Fruit fly (Drosophila melanogaster) whole organism, larva: ENCODE measurements around the gene Cka.

ENCODE experiments used
- noc ChIP-seq: fragments of 200-800 bp; sonication (Bioruptor generic); optimal IDR thresholded peaks from 3 replicates; lab custom pipeline; 2019; ENCODE audit warnings: missing biosample characterization, mild to moderate bottlenecking, missing genetic modification characterization, moderate library complexity

Cka gene

DNA sequence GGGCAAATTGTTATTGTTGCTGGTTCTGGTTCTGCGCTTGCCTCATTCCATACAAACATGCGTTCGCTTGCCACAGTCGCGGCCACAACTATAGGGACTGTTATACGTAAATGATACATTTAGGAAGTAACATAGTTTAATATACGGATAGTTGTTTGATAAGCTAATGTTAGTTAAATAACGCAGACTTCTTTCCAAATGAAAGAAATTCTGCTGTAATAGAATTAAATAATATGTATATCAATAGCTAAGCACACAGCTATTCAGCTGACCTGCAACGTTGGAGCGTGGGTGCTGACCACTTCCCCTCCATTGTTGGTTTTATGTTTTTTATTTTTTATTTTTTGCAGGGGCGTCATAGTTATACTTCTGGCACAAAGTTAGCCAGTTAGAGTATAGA lies 4.2 kb downstream of the Cka start:
- peak; percentile 47 for TF ChIP-seq noc (tag; lab: Kevin White, UChicago)

- TF ChIP-seq noc (tag; lab: Kevin White, UChicago), result no peak
Observed at dm6 chr2L:8039688-8040087, 9.2 kb downstream of the Cka start, which contains the start of gene CG7367. TSS of gene CG7367 (minus strand) at chr2L:8039788.

DNA sequence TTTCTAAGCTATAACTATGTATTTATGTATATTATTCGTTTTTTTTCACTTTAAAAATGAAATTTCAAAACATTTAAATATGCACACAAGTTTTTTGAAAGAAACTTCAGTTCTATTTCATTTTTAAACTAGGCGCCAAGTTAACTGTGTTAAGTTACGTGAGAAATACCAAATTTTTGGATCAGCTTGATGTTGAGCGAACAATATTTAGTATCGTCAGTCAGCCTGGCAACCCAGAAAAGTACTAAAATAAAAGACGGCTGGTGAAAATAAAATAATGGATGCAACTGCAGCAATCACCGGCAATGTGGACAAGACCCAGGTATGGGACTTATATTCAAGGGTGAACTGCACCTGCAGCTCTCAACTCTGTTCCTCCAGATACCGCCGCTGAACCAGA lies 10.4 kb downstream of the Cka start, which contains the start of gene CCDC53:
Gene CCDC53 (plus strand): TSS at position 235 of the 400 bp plus-strand sequence.
- no peak for TF ChIP-seq noc (tag; lab: Kevin White, UChicago)

DNA sequence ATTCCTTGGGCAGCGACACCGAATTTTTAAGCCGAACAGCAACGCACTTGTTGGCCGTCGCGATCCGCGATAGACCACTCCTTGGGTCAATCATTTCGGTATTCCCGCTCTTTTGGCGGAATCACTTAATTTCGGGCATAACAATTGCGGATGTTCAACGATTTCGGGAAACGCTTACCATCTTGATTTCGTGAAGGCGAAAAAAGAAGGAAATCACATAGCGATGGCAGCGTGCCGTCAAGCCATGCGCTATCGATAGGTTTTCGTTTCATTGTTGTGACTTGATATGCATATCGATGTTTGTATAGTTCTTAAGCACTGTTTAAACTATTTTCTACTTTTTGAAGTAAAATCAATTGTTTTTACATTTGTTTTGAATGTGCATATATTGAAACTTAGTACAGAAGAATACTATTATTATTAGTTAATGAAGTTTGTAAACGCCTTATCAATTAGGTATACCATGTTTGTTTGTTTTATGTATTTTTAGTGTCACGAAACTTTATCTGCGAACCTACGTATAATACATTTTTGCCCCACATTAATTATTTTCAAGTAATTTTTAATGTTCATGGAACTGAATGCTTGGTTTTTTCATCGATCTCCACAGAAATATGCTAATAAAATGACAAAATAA lies 12.2 kb downstream of the Cka start, which contains the start of gene RpL36A:
Gene RpL36A (minus strand): TSS at position 265 of the 637 bp plus-strand sequence.
- no peak for TF ChIP-seq noc (tag; lab: Kevin White, UChicago)

- TF ChIP-seq noc (tag; lab: Kevin White, UChicago), result no peak
Observed at dm6 chr2L:8043282-8043668, 12.8 kb downstream of the Cka start, which contains the start of gene Megf8. TSS of gene Megf8 (plus strand) at chr2L:8043471.

DNA sequence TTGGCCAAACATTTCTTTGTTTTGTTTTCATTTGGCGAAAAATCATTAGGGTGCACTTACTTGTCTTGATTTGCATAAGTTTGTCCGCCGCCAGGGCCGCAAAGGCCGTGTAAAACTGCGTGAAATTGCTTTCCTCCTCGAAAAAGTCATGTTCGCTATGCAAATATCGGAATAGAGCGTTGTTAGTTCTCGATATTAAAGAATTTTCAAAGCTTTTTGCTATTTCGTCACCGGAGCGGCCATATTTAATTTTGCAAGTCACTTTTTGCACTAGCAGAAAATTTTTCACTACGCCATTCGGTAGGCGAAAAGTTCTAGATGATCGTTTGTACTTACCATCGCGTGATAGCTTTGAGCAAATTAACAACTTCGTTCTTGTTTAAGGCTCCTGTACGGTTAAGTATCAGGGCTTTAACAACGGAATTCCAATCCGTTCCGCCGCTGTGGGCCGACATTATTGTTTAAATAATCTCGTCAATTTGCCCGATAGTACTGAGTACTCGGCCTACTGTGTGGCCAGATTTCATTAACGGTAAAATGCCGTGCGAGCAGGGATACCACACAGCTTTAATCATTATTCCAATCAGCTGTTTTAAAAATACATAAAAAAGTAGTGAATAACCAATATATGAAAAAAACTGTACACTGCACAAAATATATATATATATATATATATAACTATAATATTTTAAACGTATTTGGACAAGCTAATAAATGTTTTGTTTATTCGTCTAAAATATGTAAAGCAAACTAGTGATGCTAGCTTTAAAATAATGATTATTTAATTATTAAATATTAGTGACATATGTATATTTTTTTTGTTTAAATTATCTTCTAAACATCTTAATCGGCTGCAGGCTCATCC lies 40.8 kb downstream of the Cka start, which contains the start of gene poe:
Gene poe (minus strand): TSS at position 513 of the 865 bp plus-strand sequence.
- TF ChIP-seq noc (tag; lab: Kevin White, UChicago), result no peak

DNA sequence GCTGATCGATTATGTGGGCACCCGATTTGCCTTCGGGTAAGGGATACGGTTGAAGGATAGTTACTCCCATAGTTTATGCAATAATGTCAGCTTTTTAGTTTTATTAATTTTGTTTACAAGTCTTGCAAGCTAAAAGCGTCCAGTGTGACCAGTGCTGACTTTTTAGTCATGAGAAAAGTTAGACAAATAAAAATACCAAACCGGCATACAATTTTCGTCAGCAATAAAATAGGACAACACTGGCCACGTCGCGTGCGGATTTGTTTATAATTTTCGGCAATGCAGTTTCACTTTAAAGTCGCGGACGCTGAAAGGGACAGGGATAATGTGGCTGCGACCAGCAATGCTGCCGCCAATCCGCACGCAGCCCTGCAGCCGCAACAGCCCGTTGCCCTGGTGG lies 42.2 kb downstream of the Cka start, which contains the start of the genes MED20 and Trf:
Gene MED20 (minus strand): TSS at position 157 of the 400 bp plus-strand sequence.
Gene Trf (plus strand): TSS at position 204 of the 400 bp plus-strand sequence.
- no peak for TF ChIP-seq noc (tag; lab: Kevin White, UChicago)

- no peak for TF ChIP-seq noc (tag; lab: Kevin White, UChicago)
Observed at dm6 chr2L:8080645-8081044, 50.1 kb downstream of the Cka start.

dm6 chr2L:8081640-8082485 lies 51.3 kb downstream of the Cka start:
- TF ChIP-seq noc (tag; lab: Kevin White, UChicago), result no peak

DNA sequence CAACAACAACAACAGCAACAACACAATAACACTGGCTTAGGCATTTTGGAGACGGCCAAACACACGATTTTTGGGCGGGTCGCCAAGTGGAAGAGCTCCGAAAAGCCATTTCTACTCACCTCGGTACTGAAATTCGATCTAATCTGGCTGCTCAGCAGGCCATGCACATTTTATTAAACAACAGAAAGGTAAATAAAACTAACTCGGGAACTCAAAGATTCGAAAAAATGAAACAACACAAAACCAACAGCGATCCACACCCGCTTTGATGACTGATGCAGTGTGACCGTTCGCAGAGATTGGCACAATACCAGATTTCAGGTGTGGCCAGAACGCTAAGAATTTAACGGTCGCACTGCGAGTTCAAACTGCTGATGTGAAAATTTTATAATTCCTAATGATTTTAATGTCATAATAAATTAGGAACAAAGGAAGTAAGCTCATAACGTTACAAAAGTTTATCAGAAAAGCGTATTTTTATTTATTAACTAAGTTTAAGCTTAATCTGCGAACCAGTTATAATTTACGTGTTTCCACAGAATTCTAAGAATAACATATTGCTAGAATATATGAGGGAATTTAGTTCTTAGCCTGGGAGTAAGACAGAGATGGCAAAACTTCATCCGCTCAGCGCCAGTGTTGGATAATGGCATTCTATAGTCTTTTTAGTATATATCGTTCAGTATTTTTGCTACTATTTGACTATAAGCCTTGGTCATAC lies 52.3 kb downstream of the Cka start, which contains the start of gene Mcr:
Gene Mcr (minus strand): TSS at position 291 of the 721 bp plus-strand sequence.
- no peak for TF ChIP-seq noc (tag; lab: Kevin White, UChicago)

DNA sequence CACCGCTTCAGTTG lies 52.7 kb downstream of the Cka start, which contains the start of gene Bsg:
Gene Bsg (plus strand): TSS at position 8 of the 14 bp plus-strand sequence.
- TF ChIP-seq noc (tag; lab: Kevin White, UChicago), result no peak

DNA sequence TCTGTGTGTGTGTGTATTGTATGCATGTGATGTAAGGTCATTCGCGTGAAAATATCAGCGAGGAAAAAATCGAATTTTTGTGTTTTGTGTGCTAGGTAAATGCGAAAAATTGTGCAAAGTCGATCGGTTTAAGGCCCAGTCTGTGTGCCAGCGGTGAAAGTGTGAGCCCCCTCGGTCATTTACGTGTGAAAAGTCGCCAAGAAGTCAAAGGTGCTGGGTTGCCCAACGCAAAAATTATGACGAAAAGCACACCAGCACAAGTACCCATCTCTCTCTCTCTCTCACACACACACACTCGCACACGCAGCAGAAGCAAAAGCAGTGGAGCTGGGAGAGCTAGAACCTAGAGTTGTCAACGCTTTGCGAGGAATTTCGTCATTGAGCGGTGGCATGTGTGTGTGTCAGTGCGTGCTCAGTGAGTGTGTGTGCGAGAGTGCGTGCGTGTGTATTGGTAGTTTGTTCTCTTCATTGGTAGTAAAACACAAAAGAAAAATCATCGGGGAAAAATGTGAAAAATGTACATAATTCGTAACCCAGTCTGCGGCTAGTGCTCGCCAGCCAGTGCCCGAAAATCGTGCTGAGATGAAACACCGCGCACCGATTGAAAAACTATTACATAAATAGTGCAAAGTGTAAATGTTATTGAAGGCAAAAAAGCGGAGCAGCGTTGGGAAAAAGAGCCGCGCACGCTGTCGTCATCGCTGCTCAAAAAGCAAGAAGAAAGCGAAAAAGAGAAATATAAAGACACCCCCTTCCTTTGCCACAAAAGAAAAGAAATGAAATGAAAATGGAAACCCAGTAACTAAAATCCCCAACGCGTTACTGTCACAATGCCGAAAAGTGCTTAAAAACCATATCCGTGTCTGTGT lies 53.1 kb downstream of the Cka start:
- peak; percentile 57 for TF ChIP-seq noc (tag; lab: Kevin White, UChicago)

dm6 chr2L:8084349-8085203 lies 54.1 kb downstream of the Cka start:
- TF ChIP-seq noc (tag; lab: Kevin White, UChicago), result no peak
